Fruit fly (Drosophila melanogaster) whole organism, pupa: ENCODE data around the gene escl.

ENCODE experiments used
- CG14655 ChIP-seq: fragments of 200-800 bp; sonication (Bioruptor generic); optimal IDR thresholded peaks from 3 replicates; lab custom pipeline; 2017; ENCODE audit warnings: mild to moderate bottlenecking, missing biosample characterization, missing genetic modification reagents, missing genetic modification characterization
- CG8301 ChIP-seq: fragments of 200-800 bp; sonication (Bioruptor generic); optimal IDR thresholded peaks from 2 replicates; lab custom pipeline; 2018; ENCODE audit warnings: missing biosample characterization, mild to moderate bottlenecking, missing genetic modification characterization
- rn ChIP-seq: fragments of 200-800 bp; sonication (Bioruptor generic); IDR thresholded peaks from 2 replicates; pipeline ENCODE4 v1.3.6; 2022; ENCODE audit warnings: missing biosample characterization, missing genetic modification characterization

DNA sequence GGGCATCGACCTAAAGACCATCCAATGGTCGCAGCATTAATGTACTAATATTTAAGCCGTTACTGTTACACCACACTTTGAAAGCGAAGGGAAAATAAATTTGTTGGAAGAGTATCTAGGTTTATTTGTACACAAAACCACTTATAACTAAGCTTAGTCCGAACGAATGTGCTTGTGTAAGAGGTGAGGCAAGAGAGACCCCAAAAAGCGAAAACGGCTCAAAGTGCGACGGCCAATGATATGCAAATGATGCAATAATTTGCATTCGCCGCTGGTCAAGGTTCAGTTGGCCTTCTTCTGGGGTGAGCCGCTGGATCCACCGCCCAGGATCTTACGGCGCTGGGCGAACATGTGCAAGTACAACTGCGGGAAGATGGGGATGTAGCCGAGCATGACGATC is 10.4 kb downstream of the escl start:
- TF ChIP-seq rn (GFP tag; lab: Robert Waterston, UW) (no peak), CG8301 (tag; lab: Kevin White, UChicago) (no peak), CG14655 (no peak)
